Fruit fly (Drosophila melanogaster) whole organism, embryonic: Measurements from ENCODE around the gene Agpat3.
A peak's percentile ranks its signal among the peaks of the same experiment; 100 is the strongest.

Experiments
- ATbp ChIP-seq: fragments of 200-800 bp; sonication (Bioruptor generic); optimal IDR thresholded peaks from 2 replicates; lab custom pipeline; 2017; ENCODE audit warnings: missing biosample characterization, mild to moderate bottlenecking, missing genetic modification characterization, missing genetic modification reagents
- Antp ChIP-seq: fragments of 200-800 bp; sonication (Bioruptor generic); optimal IDR thresholded peaks from 3 replicates; lab custom pipeline; 2016; ENCODE audit warnings: missing biosample characterization, missing genetic modification characterization
- BEAF-32 ChIP-seq: fragments of 200-800 bp; sonication (Bioruptor generic); optimal IDR thresholded peaks from 3 replicates; lab custom pipeline; 2017; ENCODE audit warnings: missing biosample characterization, missing genetic modification characterization, mild to moderate bottlenecking, moderate library complexity, missing genetic modification reagents
- CG10959 ChIP-seq: fragments of 200-800 bp; sonication (Bioruptor generic); IDR thresholded peaks from 2 replicates; pipeline ENCODE4 v1.3.6; 2022; ENCODE audit warnings: missing biosample characterization, missing genetic modification characterization
- CG11247 ChIP-seq: fragments of 200-800 bp; sonication (Bioruptor generic); IDR thresholded peaks from 2 replicates; pipeline ENCODE4 v1.3.6; 2022; ENCODE audit warnings: missing biosample characterization, missing genetic modification characterization
- CG11456 ChIP-seq: fragments of 200-800 bp; sonication (Bioruptor generic); IDR thresholded peaks from 3 replicates; pipeline ENCODE4 v1.3.6; 2022; ENCODE audit warnings: missing biosample characterization, missing genetic modification characterization
- CG13287 ChIP-seq: fragments of 200-800 bp; sonication (Bioruptor generic); IDR thresholded peaks from 2 replicates; pipeline ENCODE4 v1.3.6; 2022; ENCODE audit warnings: missing biosample characterization, missing genetic modification characterization; ENCODE audit not compliant: partially characterized antibody
- CG16779 ChIP-seq: fragments of 200-800 bp; sonication (Bioruptor generic); IDR thresholded peaks from 2 replicates; pipeline ENCODE4 v1.3.6; 2022; ENCODE audit warnings: missing biosample characterization, missing genetic modification characterization
- CG17568 ChIP-seq: fragments of 200-800 bp; sonication (Bioruptor generic); optimal IDR thresholded peaks from 2 replicates; lab custom pipeline; 2018; ENCODE audit warnings: missing biosample characterization, mild to moderate bottlenecking, missing genetic modification characterization, moderate library complexity
- CG17912 ChIP-seq: fragments of 200-800 bp; sonication (Bioruptor generic); optimal IDR thresholded peaks from 2 replicates; lab custom pipeline; 2018; ENCODE audit warnings: missing biosample characterization, mild to moderate bottlenecking, missing genetic modification characterization
- CG2199 ChIP-seq: fragments of 200-800 bp; sonication (Bioruptor generic); IDR thresholded peaks from 3 replicates; pipeline ENCODE4 v1.3.6; 2022; ENCODE audit warnings: missing biosample characterization, missing genetic modification characterization
- CG2712 ChIP-seq: fragments of 200-800 bp; optimal IDR thresholded peaks from 3 replicates; lab custom pipeline; 2019; ENCODE audit warnings: missing biosample characterization, mild to moderate bottlenecking, missing genetic modification characterization, moderate library complexity
- CG31441 ChIP-seq: fragments of 200-800 bp; sonication (Bioruptor generic); IDR thresholded peaks from 2 replicates; pipeline ENCODE4 v1.3.6; 2022; ENCODE audit warnings: missing biosample characterization, missing genetic modification characterization
- CG42726 ChIP-seq: fragments of 200-800 bp; sonication (Bioruptor generic); IDR thresholded peaks from 2 replicates; pipeline ENCODE4 v1.3.6; 2022; ENCODE audit warnings: missing biosample characterization, missing genetic modification characterization; ENCODE audit not compliant: partially characterized antibody
- CG4282 ChIP-seq: fragments of 200-800 bp; sonication (Bioruptor generic); optimal IDR thresholded peaks from 2 replicates; lab custom pipeline; 2016; ENCODE audit warnings: missing biosample characterization, missing genetic modification characterization
- CG4404 ChIP-seq: fragments of 200-800 bp; sonication (Bioruptor generic); IDR thresholded peaks from 2 replicates; pipeline ENCODE4 v1.3.6; 2022; ENCODE audit warnings: missing biosample characterization, missing genetic modification characterization
- CG4617 ChIP-seq: fragments of 200-800 bp; sonication (Bioruptor generic); optimal IDR thresholded peaks from 3 replicates; lab custom pipeline; 2016; ENCODE audit warnings: missing biosample characterization, missing genetic modification characterization, borderline replicate concordance
- CG7745 ChIP-seq: fragments of 200-800 bp; sonication (Bioruptor generic); optimal IDR thresholded peaks from 2 replicates; lab custom pipeline; 2018; ENCODE audit warnings: missing biosample characterization, mild to moderate bottlenecking, missing genetic modification characterization, moderate library complexity
- CG7786 ChIP-seq: fragments of 200-800 bp; sonication (Bioruptor generic); optimal IDR thresholded peaks from 2 replicates; lab custom pipeline; 2016; ENCODE audit warnings: missing biosample characterization, missing genetic modification characterization
- CG8290 ChIP-seq, 3 experiments: fragments of 200-800 bp; sonication (Bioruptor generic); optimal IDR thresholded peaks; 2 replicates each; lab custom pipeline; 2016 to 2019; ENCODE audit warnings: missing biosample characterization in 3 of 3, missing genetic modification characterization in 3 of 3, mild to moderate bottlenecking in 2 of 3, moderate library complexity in 1 of 3
- CG9817 ChIP-seq: fragments of 200-800 bp; sonication (Bioruptor generic); optimal IDR thresholded peaks from 2 replicates; lab custom pipeline; 2018; ENCODE audit warnings: missing biosample characterization, mild to moderate bottlenecking, missing genetic modification characterization, moderate library complexity
- CoRest ChIP-seq: fragments of 200-800 bp; sonication (Bioruptor generic); optimal IDR thresholded peaks from 3 replicates; lab custom pipeline; 2018; ENCODE audit warnings: missing biosample characterization, mild to moderate bottlenecking, missing genetic modification characterization, moderate library complexity
- Dip3 ChIP-seq: fragments of 200-800 bp; sonication (Bioruptor generic); optimal IDR thresholded peaks from 3 replicates; lab custom pipeline; 2016; ENCODE audit warnings: missing biosample characterization, missing genetic modification characterization
- Dll ChIP-seq: fragments of 200-800 bp; sonication (Bioruptor generic); IDR thresholded peaks from 4 replicates; pipeline ENCODE4 v1.3.6; 2022; ENCODE audit warnings: missing biosample characterization, missing genetic modification characterization; ENCODE audit not compliant: partially characterized antibody
- Ets97D ChIP-seq: fragments of 200-800 bp; sonication (Bioruptor generic); optimal IDR thresholded peaks from 3 replicates; lab custom pipeline; 2016; ENCODE audit warnings: missing biosample characterization, missing genetic modification characterization
- H2.0 ChIP-seq: fragments of 200-800 bp; sonication (Bioruptor generic); IDR thresholded peaks from 2 replicates; pipeline ENCODE4 v1.3.6; 2022; ENCODE audit warnings: missing biosample characterization, missing genetic modification characterization
- HLHmδ ChIP-seq: fragments of 200-800 bp; sonication (Bioruptor generic); optimal IDR thresholded peaks from 2 replicates; lab custom pipeline; 2018; ENCODE audit warnings: missing biosample characterization, mild to moderate bottlenecking, missing genetic modification characterization, moderate library complexity
- Hmx ChIP-seq: fragments of 200-800 bp; sonication (Bioruptor generic); optimal IDR thresholded peaks from 2 replicates; lab custom pipeline; 2016; ENCODE audit warnings: missing biosample characterization, missing genetic modification characterization
- Ravus ChIP-seq: fragments of 200-800 bp; sonication (Bioruptor generic); IDR thresholded peaks from 2 replicates; pipeline ENCODE4 v1.3.6; 2022; ENCODE audit warnings: missing biosample characterization, missing genetic modification characterization
- Scr ChIP-seq: fragments of 200-800 bp; sonication (Bioruptor generic); IDR thresholded peaks from 2 replicates; pipeline ENCODE4 v1.3.6; 2022; ENCODE audit warnings: missing biosample characterization, missing genetic modification characterization; ENCODE audit not compliant: partially characterized antibody
- Ssrp ChIP-seq: fragments of 200-800 bp; sonication (Bioruptor generic); optimal IDR thresholded peaks from 2 replicates; lab custom pipeline; 2018; ENCODE audit warnings: missing biosample characterization, mild to moderate bottlenecking, missing genetic modification characterization, moderate library complexity
- Trl ChIP-seq, 3 experiments: fragments of >200 bp in 2 of 3; fragments of 200-800 bp in 1 of 3; sonication (Bioruptor generic) in 1 of 3; optimal IDR thresholded peaks; 2 replicates in 1 of 3; 3 replicates in 2 of 3; lab custom pipeline; 2016 to 2017; ENCODE audit warnings: missing biosample characterization in 1 of 3, missing genetic modification characterization in 1 of 3
- Xbp1 ChIP-seq: fragments of 200-800 bp; sonication (Bioruptor generic); optimal IDR thresholded peaks from 3 replicates; lab custom pipeline; 2016; ENCODE audit warnings: missing biosample characterization, mild to moderate bottlenecking, missing genetic modification characterization
- ash1 ChIP-seq: fragments of 200-800 bp; sonication (Bioruptor generic); optimal IDR thresholded peaks from 2 replicates; lab custom pipeline; 2018; ENCODE audit warnings: missing biosample characterization, mild to moderate bottlenecking, missing genetic modification characterization
- btn ChIP-seq: fragments of 200-800 bp; sonication (Bioruptor generic); optimal IDR thresholded peaks from 2 replicates; lab custom pipeline; 2016; ENCODE audit warnings: missing biosample characterization, missing genetic modification characterization
- cato ChIP-seq: fragments of 200-800 bp; sonication (Bioruptor generic); optimal IDR thresholded peaks from 2 replicates; lab custom pipeline; 2016; ENCODE audit warnings: missing biosample characterization, missing genetic modification characterization, borderline replicate concordance
- chm ChIP-seq: fragments of 200-800 bp; sonication (Bioruptor generic); IDR thresholded peaks from 2 replicates; pipeline ENCODE4 v1.3.6; 2022; ENCODE audit warnings: missing biosample characterization, missing genetic modification characterization
- ewg ChIP-seq: fragments of 200-800 bp; sonication (Bioruptor generic); optimal IDR thresholded peaks from 3 replicates; lab custom pipeline; 2017; ENCODE audit warnings: mild to moderate bottlenecking, missing biosample characterization, missing genetic modification reagents, missing genetic modification characterization
- gsb ChIP-seq: fragments of 200-800 bp; sonication (Bioruptor generic); IDR thresholded peaks from 2 replicates; pipeline ENCODE4 v1.3.6; 2022; ENCODE audit warnings: missing biosample characterization, missing genetic modification characterization
- hb ChIP-seq: fragments of 200-800 bp; sonication (Bioruptor generic); IDR thresholded peaks from 3 replicates; pipeline ENCODE4 v1.3.6; 2022; ENCODE audit warnings: missing biosample characterization, missing genetic modification characterization; ENCODE audit not compliant: partially characterized antibody
- hkb ChIP-seq, 2 experiments: fragments of 200-800 bp in 1 of 2; fragments of >200 bp in 1 of 2; sonication (Bioruptor generic) in 1 of 2; IDR thresholded peaks in 1 of 2; optimal IDR thresholded peaks in 1 of 2; 2 replicates each; pipeline versions ENCODE4 v1.3.6 to Lab custom; 2017 to 2022; ENCODE audit warnings: missing biosample characterization in 1 of 2, missing genetic modification characterization in 1 of 2
- nau ChIP-seq: fragments of 200-800 bp; sonication (Bioruptor generic); optimal IDR thresholded peaks from 3 replicates; lab custom pipeline; 2017; ENCODE audit warnings: missing biosample characterization, mild to moderate bottlenecking, missing genetic modification characterization, missing genetic modification reagents
- odd ChIP-seq: fragments of 200-800 bp; sonication (Bioruptor generic); optimal IDR thresholded peaks from 2 replicates; lab custom pipeline; 2017; ENCODE audit warnings: missing biosample characterization, mild to moderate bottlenecking, missing genetic modification characterization
- pb ChIP-seq: fragments of 200-800 bp; sonication (Bioruptor generic); optimal IDR thresholded peaks from 3 replicates; lab custom pipeline; 2016; ENCODE audit warnings: missing biosample characterization, missing genetic modification characterization
- pros ChIP-seq: fragments of 200-800 bp; sonication (Bioruptor generic); optimal IDR thresholded peaks from 3 replicates; lab custom pipeline; 2019; ENCODE audit warnings: missing biosample characterization, mild to moderate bottlenecking, missing genetic modification characterization, moderate library complexity
- rib ChIP-seq: fragments of 200-800 bp; sonication (Bioruptor generic); IDR thresholded peaks from 2 replicates; pipeline ENCODE4 v1.3.6; 2022; ENCODE audit warnings: missing biosample characterization, missing genetic modification characterization
- sr ChIP-seq: fragments of 200-800 bp; sonication (Bioruptor generic); IDR thresholded peaks from 3 replicates; pipeline ENCODE4 v1.3.6; 2022; ENCODE audit warnings: missing biosample characterization, missing genetic modification characterization
- usp ChIP-seq: fragments of >200 bp; optimal IDR thresholded peaks from 2 replicates; lab custom pipeline; 2017; ENCODE audit warnings: missing biosample characterization, missing genetic modification characterization

Gene Agpat3

dm6 chr3L:16385880-16386584 lies at the start of gene Agpat3, which contains the start of gene RAF2:
Gene Agpat3 (minus strand): TSS chr3L:16385957.
Gene RAF2 (plus strand): TSS chr3L:16386327.
- TF ChIP-seq ash1 = no peak
- no peak for TF ChIP-seq H2.0
- no peak for TF ChIP-seq sr (GFP tag; lab: Robert Waterston, UW)
- no peak for TF ChIP-seq CG8290 (GFP tag; optimal IDR thresholded peaks at IDR 0.05; lab: Kevin White, UChicago)
- TF ChIP-seq CG8290 (tag; optimal IDR thresholded peaks at IDR 0.05; lab: Kevin White, UChicago) = peak in 1 of 2 experiments; percentile 9
- peak; percentile 59 for TF ChIP-seq CG2712 (tag; lab: Kevin White, UChicago)
- TF ChIP-seq Xbp1 (GFP tag; lab: Kevin White, UChicago) = peak; percentile 53
- no peak for TF ChIP-seq CG17912 (GFP tag; lab: Kevin White, UChicago)
- no peak for TF ChIP-seq CG2199 (GFP tag; lab: Robert Waterston, UW)
- TF ChIP-seq Dll (GFP tag; lab: Robert Waterston, UW) = no peak
- no peak for TF ChIP-seq Trl (optimal IDR thresholded peaks at IDR 0.05; lab: Kevin White, UChicago)
- TF ChIP-seq Trl (GFP tag; optimal IDR thresholded peaks at IDR 0.05; lab: Kevin White, UChicago) = peak; percentile 20
- no peak for TF ChIP-seq Hmx (GFP tag; lab: Kevin White, UChicago)
- TF ChIP-seq Ravus (GFP tag; lab: Robert Waterston, UW) = no peak
- peak; percentile 50 for TF ChIP-seq Ssrp (tag; lab: Kevin White, UChicago)
- TF ChIP-seq CG4404 (GFP tag; lab: Robert Waterston, UW) = no peak
- no peak for TF ChIP-seq pb (GFP tag; lab: Kevin White, UChicago)
- peak; percentile 53 for TF ChIP-seq CG31441 (GFP tag; lab: Robert Waterston, UW)
- TF ChIP-seq CG11247 (GFP tag; lab: Robert Waterston, UW) = no peak; the same call in 1 of the 2 replicates
- peak; percentile 50 for TF ChIP-seq CG9817 (tag; lab: Kevin White, UChicago)
- TF ChIP-seq usp (GFP tag; lab: Kevin White, UChicago) = no peak
- TF ChIP-seq rib (GFP tag; lab: Robert Waterston, UW) = no peak
- no peak for TF ChIP-seq CG4617 (GFP tag; lab: Kevin White, UChicago)
- TF ChIP-seq odd (GFP tag; lab: Kevin White, UChicago) = no peak
- TF ChIP-seq Ets97D (GFP tag; lab: Kevin White, UChicago) = no peak
- TF ChIP-seq chm (GFP tag; lab: Robert Waterston, UW) = no peak
- TF ChIP-seq ATbp (GFP tag; lab: Kevin White, UChicago) = no peak
- TF ChIP-seq pros (GFP tag; lab: Kevin White, UChicago) = no peak
- TF ChIP-seq Scr (GFP tag; lab: Robert Waterston, UW) = no peak
- TF ChIP-seq Antp (GFP tag; lab: Kevin White, UChicago) = no peak
- no peak for TF ChIP-seq CG16779 (GFP tag; lab: Robert Waterston, UW)
- TF ChIP-seq BEAF-32 (GFP tag; lab: Kevin White, UChicago) = peak; percentile 37
- TF ChIP-seq hb = no peak
- no peak for TF ChIP-seq cato
- TF ChIP-seq HLHmδ (GFP tag; lab: Kevin White, UChicago) = no peak
- TF ChIP-seq CG7786 (GFP tag; lab: Kevin White, UChicago) = no peak
- TF ChIP-seq nau (GFP tag; lab: Kevin White, UChicago) = no peak
- no peak for TF ChIP-seq CG11456
- peak; percentile 75 for TF ChIP-seq CoRest (tag; lab: Kevin White, UChicago)
- no peak for TF ChIP-seq CG10959
- TF ChIP-seq CG13287 (GFP tag; lab: Robert Waterston, UW) = no peak
- TF ChIP-seq CG42726 (GFP tag; lab: Robert Waterston, UW) = no peak
- no peak for TF ChIP-seq gsb (GFP tag; lab: Robert Waterston, UW)
- no peak for TF ChIP-seq CG4282 (GFP tag; lab: Kevin White, UChicago)
- no peak for TF ChIP-seq CG17568 (GFP tag; lab: Kevin White, UChicago)
- no peak for TF ChIP-seq hkb (optimal IDR thresholded peaks at IDR 0.05; lab: Kevin White, UChicago)
- TF ChIP-seq hkb (GFP tag; IDR thresholded peaks at IDR 0.05; lab: Robert Waterston, UW) = no peak
- TF ChIP-seq Dip3 (GFP tag; lab: Kevin White, UChicago) = no peak
- no peak for TF ChIP-seq btn
- TF ChIP-seq CG7745 (tag; lab: Kevin White, UChicago) = peak; percentile 95
- peak; percentile 4 for TF ChIP-seq ewg
